Worm (Caenorhabditis elegans): ENCODE measurements around the gene kcc-3.

The kcc-3 gene

ce11 chrII:7420157-7420556, 13.9 kb downstream of the kcc-3 start (continued):
- TF ChIP-seq unc-98 (GFP tag; IDR thresholded peaks at IDR 0.05) (no peak), ces-1 (GFP tag; optimal IDR thresholded peaks at IDR 0.05) (no peak)

- TF ChIP-seq lin-14 (GFP tag; optimal IDR thresholded peaks at IDR 0.05) (peak; percentile 55), pag-3 (tag; optimal IDR thresholded peaks at IDR 0.05; ENCODE audit: borderline replicate concordance, insufficient read depth) (no peak), rnt-1 (tag; optimal IDR thresholded peaks at IDR 0.05) (peak; percentile 32), ceh-90 (tag; optimal IDR thresholded peaks at IDR 0.05) (no peak)
Measured at ce11 chrII:7419563-7419962, 14.5 kb downstream of the kcc-3 start.

ce11 chrII:7413764-7414163, 20.3 kb downstream of the kcc-3 start:
- no peak for TF ChIP-seq efl-1 (optimal IDR thresholded peaks at IDR 0.05)
- TF ChIP-seq efl-1 (GFP tag; optimal IDR thresholded peaks at IDR 0.05 in 1 of 2), result no peak
- TF ChIP-seq ceh-90 (tag; optimal IDR thresholded peaks at IDR 0.05), result no peak
- no peak for TF ChIP-seq jun-1 (tag; optimal IDR thresholded peaks at IDR 0.05)
- no peak for TF ChIP-seq unc-130 (tag; optimal IDR thresholded peaks at IDR 0.05)
- no peak for TF ChIP-seq vab-15 (tag; optimal IDR thresholded peaks at IDR 0.05)
- no peak for TF ChIP-seq unc-62 (GFP tag; optimal IDR thresholded peaks at IDR 0.05)
- no peak for TF ChIP-seq unc-86 (tag; optimal IDR thresholded peaks at IDR 0.05)
- no peak for TF ChIP-seq unc-98 (GFP tag; IDR thresholded peaks at IDR 0.05)
- TF ChIP-seq mep-1 (tag; optimal IDR thresholded peaks at IDR 0.05), result no peak
- no peak for TF ChIP-seq nhr-237 (tag; optimal IDR thresholded peaks at IDR 0.05)
- no peak for TF ChIP-seq C16A3.4 (tag; optimal IDR thresholded peaks at IDR 0.05)
- no peak for TF ChIP-seq hpl-2 (GFP tag; optimal IDR thresholded peaks at IDR 0.05)
- no peak for TF ChIP-seq ceh-8 (GFP tag; optimal IDR thresholded peaks at IDR 0.05)
- no peak for TF ChIP-seq rnt-1 (tag; optimal IDR thresholded peaks at IDR 0.05)

ce11 chrII:7413275-7413674, 20.8 kb downstream of the kcc-3 start:
- no peak for TF ChIP-seq pag-3 (tag; optimal IDR thresholded peaks at IDR 0.05; ENCODE audit: borderline replicate concordance, insufficient read depth)
- no peak for TF ChIP-seq rnt-1 (tag; optimal IDR thresholded peaks at IDR 0.05)
- no peak for TF ChIP-seq lsy-2 (tag; optimal IDR thresholded peaks at IDR 0.05)
- no peak for TF ChIP-seq unc-30 (tag; optimal IDR thresholded peaks at IDR 0.05)
- TF ChIP-seq lin-14 (GFP tag; optimal IDR thresholded peaks at IDR 0.05), result peak; percentile 44
- peak; percentile 49 for TF ChIP-seq nhr-20 (tag; optimal IDR thresholded peaks at IDR 0.05)
- TF ChIP-seq nhr-71 (tag; optimal IDR thresholded peaks at IDR 0.05), result peak; percentile 59
- peak in 5 of 6 experiments; percentile 32 to 73 (median 61) for TF ChIP-seq elt-3 (tag; optimal IDR thresholded peaks at IDR 0.05)
- TF ChIP-seq nhr-19 (GFP tag; conservative IDR thresholded peaks at IDR 0.05), result peak; percentile 18
- TF ChIP-seq grh-1 (GFP tag; IDR thresholded peaks at IDR 0.05), result peak; percentile 36; the same call in 1 of the 2 replicates
- no peak for TF ChIP-seq C34B4.2 (tag; optimal IDR thresholded peaks at IDR 0.05)
- TF ChIP-seq ceh-82 (tag; optimal IDR thresholded peaks at IDR 0.05), result no peak
- no peak for TF ChIP-seq tlp-1 (tag; optimal IDR thresholded peaks at IDR 0.05)
- peak; percentile 14 for TF ChIP-seq snu-23 (GFP tag; optimal IDR thresholded peaks at IDR 0.05)
- TF ChIP-seq sptf-1 (tag; optimal IDR thresholded peaks at IDR 0.05), result no peak
- no peak for TF ChIP-seq pqm-1 (tag; optimal IDR thresholded peaks at IDR 0.05)
- TF ChIP-seq tbx-2 (tag; optimal IDR thresholded peaks at IDR 0.05), result peak; percentile 37
- no peak for TF ChIP-seq nhr-90 (tag; optimal IDR thresholded peaks at IDR 0.05; ENCODE audit: poor library complexity)
- TF ChIP-seq lin-39 (tag; optimal IDR thresholded peaks at IDR 0.05), result no peak
- no peak for TF ChIP-seq snpc-4 (tag; optimal IDR thresholded peaks at IDR 0.05)
- no peak for TF ChIP-seq sox-4 (tag; optimal IDR thresholded peaks at IDR 0.05)
- TF ChIP-seq blmp-1 (tag; optimal IDR thresholded peaks at IDR 0.05), result peak; percentile 76
- no peak for TF ChIP-seq efl-3 (GFP tag; optimal IDR thresholded peaks at IDR 0.05)
- TF ChIP-seq lin-35 (GFP tag; optimal IDR thresholded peaks at IDR 0.05), result no peak
- peak; percentile 91 for TF ChIP-seq nhr-85 (tag)
- TF ChIP-seq dsc-1 (tag; optimal IDR thresholded peaks at IDR 0.05), result peak; percentile 12

All from whole organism, L1 larva.